Worm (Caenorhabditis elegans) whole organism, L2 larva: ENCODE results near the gene Y113G7A.22.

Experiments used
- C34F6.9 ChIP-seq: fragments of 150-350 bp; optimal IDR thresholded peaks from 2 replicates; lab custom pipeline; 2014; ENCODE audit warnings: missing biosample characterization, missing genetic modification characterization
- aly-2 ChIP-seq: fragments of 150-350 bp; optimal IDR thresholded peaks from 2 replicates; lab custom pipeline; 2014; ENCODE audit warnings: missing biosample characterization, missing genetic modification characterization
- ama-1 ChIP-seq: fragments of 150-350 bp; optimal IDR thresholded peaks from 2 replicates; lab custom pipeline; 2018; ENCODE audit warnings: inconsistent platforms
- blmp-1 ChIP-seq: sonication (generic microtip); optimal IDR thresholded peaks from 2 replicates; lab custom pipeline; 2017; ENCODE audit warnings: missing genetic modification characterization, mild to moderate bottlenecking, missing compliant biosample characterization, antibody characterized with exemption, moderate library complexity; ENCODE audit not compliant: insufficient read depth
- ceh-16 ChIP-seq: fragments of 150-350 bp; optimal IDR thresholded peaks from 2 replicates; lab custom pipeline; 2014; ENCODE audit warnings: missing biosample characterization, missing genetic modification characterization
- crh-2 ChIP-seq: sonication (generic microtip); optimal IDR thresholded peaks from 2 replicates; lab custom pipeline; 2017; ENCODE audit warnings: missing biosample characterization, missing genetic modification characterization
- egl-27 ChIP-seq: sonication (generic microtip); optimal IDR thresholded peaks from 3 replicates; lab custom pipeline; 2017; ENCODE audit warnings: missing biosample characterization, missing genetic modification reagents, missing genetic modification characterization
- elt-1 ChIP-seq: fragments of 150-350 bp; optimal IDR thresholded peaks from 2 replicates; lab custom pipeline; 2014; ENCODE audit warnings: missing biosample characterization, missing genetic modification characterization
- fos-1 ChIP-seq: fragments of 150-350 bp; optimal IDR thresholded peaks from 2 replicates; lab custom pipeline; 2014; ENCODE audit warnings: missing biosample characterization, missing genetic modification characterization
- gmeb-1 ChIP-seq: fragments of 150-350 bp; optimal IDR thresholded peaks from 2 replicates; lab custom pipeline; 2014; ENCODE audit warnings: missing biosample characterization, missing genetic modification characterization
- lin-11 ChIP-seq: fragments of 150-350 bp; sonication (generic microtip); optimal IDR thresholded peaks from 2 replicates; lab custom pipeline; 2014; ENCODE audit warnings: missing biosample characterization, missing genetic modification characterization, inconsistent platforms, mixed read lengths
- lin-13 ChIP-seq: fragments of 150-350 bp; optimal IDR thresholded peaks from 2 replicates; lab custom pipeline; 2014; ENCODE audit warnings: missing biosample characterization, missing genetic modification reagents, missing genetic modification characterization
- lin-39 ChIP-seq: fragments of 150-350 bp; optimal IDR thresholded peaks from 2 replicates; lab custom pipeline; 2014; ENCODE audit warnings: missing biosample characterization, missing genetic modification reagents, missing genetic modification characterization
- lsy-2 ChIP-seq, 2 experiments: fragments of 150-350 bp in 1 of 2; sonication (generic microtip) in 1 of 2; optimal IDR thresholded peaks; 2 replicates each; lab custom pipeline; 2014 to 2017; ENCODE audit warnings: missing biosample characterization in 2 of 2, missing genetic modification characterization in 2 of 2
- mbf-1 ChIP-seq: sonication (generic microtip); optimal IDR thresholded peaks from 2 replicates; lab custom pipeline; 2017; ENCODE audit warnings: missing biosample characterization, missing genetic modification characterization
- nhr-10 ChIP-seq: sonication (generic microtip); optimal IDR thresholded peaks from 2 replicates; lab custom pipeline; 2017; ENCODE audit warnings: missing biosample characterization, missing genetic modification characterization
- nhr-11 ChIP-seq: fragments of 150-350 bp; optimal IDR thresholded peaks from 2 replicates; lab custom pipeline; 2014; ENCODE audit warnings: missing biosample characterization, missing genetic modification characterization
- nhr-12 ChIP-seq: fragments of 150-350 bp; optimal IDR thresholded peaks from 2 replicates; lab custom pipeline; 2014; ENCODE audit warnings: missing biosample characterization, missing genetic modification characterization
- nhr-129 ChIP-seq: fragments of 150-350 bp; optimal IDR thresholded peaks from 2 replicates; lab custom pipeline; 2014; ENCODE audit warnings: missing biosample characterization, missing genetic modification characterization
- nhr-21 ChIP-seq: fragments of 150-350 bp; optimal IDR thresholded peaks from 2 replicates; lab custom pipeline; 2014; ENCODE audit warnings: missing biosample characterization, missing genetic modification characterization
- nhr-23 ChIP-seq: fragments of 150-350 bp; optimal IDR thresholded peaks from 2 replicates; lab custom pipeline; 2014; ENCODE audit warnings: missing biosample characterization, missing genetic modification reagents, missing genetic modification characterization
- nhr-77 ChIP-seq: fragments of 150-350 bp; optimal IDR thresholded peaks from 2 replicates; lab custom pipeline; 2014; ENCODE audit warnings: missing biosample characterization, missing genetic modification characterization
- peb-1 ChIP-seq: fragments of 150-350 bp; optimal IDR thresholded peaks from 2 replicates; lab custom pipeline; 2014; ENCODE audit warnings: missing biosample characterization, missing genetic modification characterization
- sem-4 ChIP-seq: fragments of 150-350 bp; optimal IDR thresholded peaks from 2 replicates; lab custom pipeline; 2014; ENCODE audit warnings: missing biosample characterization, missing genetic modification reagents, missing genetic modification characterization
- skn-1 ChIP-seq: sonication (generic microtip); optimal IDR thresholded peaks from 2 replicates; lab custom pipeline; 2017; ENCODE audit warnings: missing biosample characterization, missing genetic modification characterization
- sma-9 ChIP-seq, 2 experiments: fragments of 150-350 bp in 1 of 2; sonication (generic microtip) in 1 of 2; optimal IDR thresholded peaks; 2 replicates each; lab custom pipeline; 2014 to 2016; ENCODE audit warnings: missing genetic modification characterization in 2 of 2, mild to moderate bottlenecking in 1 of 2, missing biosample characterization in 1 of 2, missing compliant biosample characterization in 1 of 2, missing genetic modification reagents in 1 of 2, moderate library complexity in 1 of 2
- unc-55 ChIP-seq: fragments of 150-350 bp; sonication (generic microtip); optimal IDR thresholded peaks from 3 replicates; lab custom pipeline; 2014; ENCODE audit warnings: missing biosample characterization, missing genetic modification reagents, missing genetic modification characterization
- unc-62 ChIP-seq: fragments of 150-350 bp; optimal IDR thresholded peaks from 2 replicates; lab custom pipeline; 2014; ENCODE audit warnings: missing biosample characterization, missing genetic modification reagents, missing genetic modification characterization
- zag-1 ChIP-seq: fragments of 150-350 bp; optimal IDR thresholded peaks from 2 replicates; lab custom pipeline; 2014; ENCODE audit warnings: missing biosample characterization, missing genetic modification characterization
- ztf-1 ChIP-seq: fragments of 200-800 bp; sonication (Bioruptor generic); conservative IDR thresholded peaks from 2 replicates; pipeline ENCODE4 v1.3.6; 2022; ENCODE audit warnings: missing genetic modification characterization, missing compliant biosample characterization
- ztf-4 ChIP-seq: fragments of 150-350 bp; optimal IDR thresholded peaks from 2 replicates; lab custom pipeline; 2014; ENCODE audit warnings: missing biosample characterization, missing genetic modification characterization

Y113G7A.22 gene

DNA sequence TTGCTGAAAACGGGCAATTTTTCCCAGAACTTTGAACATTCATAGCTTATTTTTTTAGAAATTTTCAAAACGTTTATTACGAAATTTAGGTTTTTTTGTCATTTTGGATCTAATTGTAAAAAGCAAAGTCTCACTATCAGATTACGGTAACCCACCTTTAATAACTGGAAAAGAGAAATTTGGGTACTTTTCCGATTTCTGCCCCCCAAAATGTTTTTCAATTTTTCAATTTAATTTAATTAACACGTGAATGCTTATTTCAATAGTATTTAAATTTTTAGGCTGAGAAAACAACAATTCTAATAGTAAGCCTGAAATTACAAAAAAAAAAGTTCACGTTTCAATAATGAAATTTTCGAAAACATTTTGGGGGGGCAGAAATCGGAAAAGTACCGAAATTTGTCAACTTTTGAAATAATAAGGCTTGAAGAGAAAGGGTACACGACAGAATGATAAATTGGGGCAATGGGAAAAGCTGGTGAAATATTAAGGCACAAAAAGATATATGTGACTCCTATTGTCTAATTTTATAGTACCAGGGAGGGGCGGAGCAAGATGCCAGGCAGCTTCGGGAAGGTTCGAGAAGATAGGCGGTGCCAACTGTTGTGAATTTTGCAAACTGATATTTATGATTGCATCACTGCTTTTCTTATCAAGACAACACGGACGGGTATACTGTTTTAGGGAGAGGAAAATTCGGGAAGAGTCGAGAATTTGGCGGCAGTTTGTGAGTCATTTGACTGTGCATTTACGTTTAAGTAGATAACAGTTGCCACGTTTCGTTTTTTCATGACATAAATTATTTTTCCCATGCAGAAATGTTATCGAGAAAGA lies 29.1 kb upstream of the Y113G7A.22 start, which contains the start of gene F19B2.5 (continued):
- TF ChIP-seq ztf-1 (GFP tag; lab: Robert Waterston, UW) (no peak), nhr-10 (tag; lab: Kevin White, UChicago) (peak; percentile 6), egl-27 (tag; lab: Kevin White, UChicago) (no peak), crh-2 (tag; lab: Kevin White, UChicago) (peak; percentile 95), gmeb-1 (peak; percentile 63), nhr-129 (tag; lab: Kevin White, UChicago) (peak; percentile 43), peb-1 (tag; lab: Kevin White, UChicago) (no peak), skn-1 (tag; lab: Kevin White, UChicago) (no peak), C34F6.9 (no peak), nhr-12 (tag; lab: Kevin White, UChicago) (no peak)
- TF ChIP-seq, all 48 proteins: peak for 10

- TF ChIP-seq ama-1 (lab: Kevin White, UChicago) (peak; percentile 58), ceh-16 (no peak)
Measured at ce11 chrV:20163105-20163449, 27.9 kb upstream of the Y113G7A.22 start.

DNA sequence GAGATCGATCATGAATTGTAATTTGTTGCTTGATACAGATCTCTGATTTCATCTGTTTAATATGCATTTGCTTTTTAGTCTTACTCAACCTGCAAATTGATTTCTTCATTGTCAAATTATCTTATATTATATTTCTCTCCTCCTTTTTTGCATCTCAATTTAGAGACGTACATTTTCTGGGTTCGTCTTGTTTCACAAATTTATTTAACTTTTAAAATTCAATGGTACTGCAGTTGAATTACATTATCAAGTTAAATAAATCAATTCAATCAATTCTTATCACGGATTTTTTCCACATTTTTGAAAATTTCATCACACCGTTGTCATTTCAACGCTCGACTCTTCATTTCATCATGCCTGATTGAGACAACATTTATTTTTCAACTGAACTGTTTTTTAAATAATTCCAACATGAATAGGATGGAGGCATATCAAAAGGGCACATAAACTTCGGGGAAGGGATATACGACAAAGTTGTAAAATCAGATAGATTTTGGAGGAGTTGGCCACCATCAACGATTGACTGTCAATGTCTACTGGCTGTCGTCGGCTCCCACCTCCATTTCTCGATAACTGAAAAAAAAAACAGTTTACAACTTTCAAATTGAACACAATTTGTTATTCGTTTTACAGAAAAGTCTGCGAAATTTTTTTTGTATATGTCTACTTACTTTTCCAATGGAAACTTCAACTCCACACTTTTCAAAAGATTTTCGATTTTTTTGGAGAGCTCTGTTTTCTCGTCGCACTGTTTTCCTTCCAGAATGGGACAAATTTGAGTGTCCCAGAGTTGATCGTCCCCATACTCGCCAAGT lies 27.4 kb upstream of the Y113G7A.22 start:
- peak; percentile 73 for TF ChIP-seq gmeb-1
- TF ChIP-seq lin-13 (GFP tag; lab: Kevin White, UChicago) = peak; percentile 27
- TF ChIP-seq crh-2 (tag; lab: Kevin White, UChicago) = peak; percentile 30
- peak; percentile 86 for TF ChIP-seq ama-1 (lab: Kevin White, UChicago)
- TF ChIP-seq ztf-1 (GFP tag; lab: Robert Waterston, UW) = no peak
- TF ChIP-seq sma-9 (GFP tag; optimal IDR thresholded peaks at IDR 0.05; lab: Kevin White, UChicago) = peak; percentile 17
- TF ChIP-seq sma-9 (tag; optimal IDR thresholded peaks at IDR 0.05; lab: Kevin White, UChicago) = no peak
- TF ChIP-seq nhr-12 (tag; lab: Kevin White, UChicago) = no peak
- TF ChIP-seq nhr-11 (tag; lab: Kevin White, UChicago) = no peak
- TF ChIP-seq ztf-4 (tag; lab: Kevin White, UChicago) = no peak
- TF ChIP-seq unc-62 = no peak
- TF ChIP-seq nhr-23 = no peak
- peak; percentile 23 for TF ChIP-seq fos-1 (tag; lab: Kevin White, UChicago)
- no peak for TF ChIP-seq lin-39 (tag; lab: Kevin White, UChicago)

- TF ChIP-seq egl-27 (tag; lab: Kevin White, UChicago) = no peak
- no peak for TF ChIP-seq lin-13 (GFP tag; lab: Kevin White, UChicago)
- no peak for TF ChIP-seq lin-11 (tag; lab: Kevin White, UChicago)
- no peak for TF ChIP-seq mbf-1
- no peak for TF ChIP-seq sem-4
- TF ChIP-seq nhr-21 (tag; lab: Kevin White, UChicago) = no peak
- no peak for TF ChIP-seq fos-1 (tag; lab: Kevin White, UChicago)
- no peak for TF ChIP-seq elt-1 (tag; lab: Kevin White, UChicago)
- no peak for TF ChIP-seq unc-55
- no peak for TF ChIP-seq zag-1
- no peak for TF ChIP-seq lsy-2 (tag; optimal IDR thresholded peaks at IDR 0.05; lab: Kevin White, UChicago)
- TF ChIP-seq nhr-129 (tag; lab: Kevin White, UChicago) = no peak
- no peak for TF ChIP-seq nhr-77 (tag; lab: Kevin White, UChicago)
- no peak for TF ChIP-seq blmp-1 (tag; lab: Kevin White, UChicago)
- TF ChIP-seq ama-1 (lab: Kevin White, UChicago) = no peak
- TF ChIP-seq unc-62 = no peak
- TF ChIP-seq ztf-4 (tag; lab: Kevin White, UChicago) = no peak
- no peak for TF ChIP-seq aly-2 (tag; lab: Kevin White, UChicago)
Measured at ce11 chrV:20161781-20162289, 26.7 kb upstream of the Y113G7A.22 start.
